Worm (Caenorhabditis elegans): Measurements from ENCODE around the gene F40G9.15.
A peak's percentile ranks its signal among the peaks of the same experiment; 100 is the strongest.

Gene F40G9.15

DNA sequence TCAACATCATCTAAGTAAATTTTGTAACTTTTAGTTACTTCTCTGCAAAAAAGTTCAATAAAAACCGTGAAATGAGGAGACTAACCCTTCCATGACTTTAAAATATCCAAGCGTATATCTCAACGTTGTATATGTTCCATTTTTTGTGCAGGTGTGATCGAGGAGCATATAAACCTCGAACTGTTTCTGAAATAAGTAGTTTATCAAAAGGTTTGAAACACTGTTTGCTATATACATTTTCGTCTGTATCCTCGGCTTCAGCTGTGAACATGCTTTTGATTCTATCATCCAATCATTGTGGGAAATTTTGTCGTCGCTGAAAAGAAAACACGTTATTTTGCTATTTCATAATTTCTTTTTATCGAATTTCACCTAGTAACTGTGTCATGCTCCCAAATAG is 1.2 kb upstream of the F40G9.15 start, which contains the start of gene F40G9.5:
Gene F40G9.5, plus strand, starts transcription at position 301 of the 400 bp plus-strand sequence.
- no peak for TF ChIP-seq nhr-11 (tag; optimal IDR thresholded peaks at IDR 0.05)
- no peak for TF ChIP-seq ceh-82 (tag; optimal IDR thresholded peaks at IDR 0.05)

ce11 chrIII:183072-183471 is 892 bp downstream of the F40G9.15 start:
- TF ChIP-seq elt-1 (tag; optimal IDR thresholded peaks at IDR 0.05) (no peak), fos-1 (tag; optimal IDR thresholded peaks at IDR 0.05) (peak; percentile 35)

DNA sequence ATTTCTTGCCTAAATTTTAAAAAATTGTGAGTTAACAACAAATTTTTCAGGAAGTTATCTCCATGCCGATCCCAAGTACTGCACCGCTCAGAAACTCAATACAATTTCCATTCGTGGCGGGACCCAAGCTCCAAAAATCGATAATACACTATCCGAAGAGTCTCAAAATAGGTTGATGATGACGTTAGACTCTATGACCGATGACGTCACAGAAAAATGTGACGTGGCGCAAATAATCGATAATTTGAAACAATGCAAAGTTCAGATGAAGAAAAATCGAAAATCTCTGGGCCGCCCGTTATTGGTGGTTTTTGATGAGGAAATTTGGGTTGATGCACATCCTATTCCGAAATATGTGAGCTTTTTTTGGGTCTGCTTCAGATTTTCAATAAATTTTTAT is 2.2 kb downstream of the F40G9.15 start:
- TF ChIP-seq F13H6.1 (tag; optimal IDR thresholded peaks at IDR 0.05) (no peak), ztf-11 (tag; optimal IDR thresholded peaks at IDR 0.05) (no peak), sma-9 (GFP tag; optimal IDR thresholded peaks at IDR 0.05) (no peak), sma-9 (tag; optimal IDR thresholded peaks at IDR 0.05) (no peak), alr-1 (tag; optimal IDR thresholded peaks at IDR 0.05) (no peak), nhr-25 (tag; optimal IDR thresholded peaks at IDR 0.05) (no peak), ceh-82 (tag; optimal IDR thresholded peaks at IDR 0.05) (no peak), ztf-1 (GFP tag; conservative IDR thresholded peaks at IDR 0.05) (no peak), nhr-23 (tag; optimal IDR thresholded peaks at IDR 0.05) (no peak), mbf-1 (tag; optimal IDR thresholded peaks at IDR 0.05) (no peak), crh-2 (tag; optimal IDR thresholded peaks at IDR 0.05) (no peak), unc-62 (GFP tag; optimal IDR thresholded peaks at IDR 0.05) (no peak), egl-27 (tag; optimal IDR thresholded peaks at IDR 0.05) (no peak), ztf-4 (tag; optimal IDR thresholded peaks at IDR 0.05) (no peak), peb-1 (tag; optimal IDR thresholded peaks at IDR 0.05) (no peak), sem-4 (tag; optimal IDR thresholded peaks at IDR 0.05) (no peak), sma-3 (GFP tag; optimal IDR thresholded peaks at IDR 0.05) (no peak), snpc-4 (tag; optimal IDR thresholded peaks at IDR 0.05) (no peak), ceh-16 (tag; optimal IDR thresholded peaks at IDR 0.05) (no peak), skn-1 (tag; optimal IDR thresholded peaks at IDR 0.05) (no peak), unc-39 (tag; optimal IDR thresholded peaks at IDR 0.05) (no peak)

DNA sequence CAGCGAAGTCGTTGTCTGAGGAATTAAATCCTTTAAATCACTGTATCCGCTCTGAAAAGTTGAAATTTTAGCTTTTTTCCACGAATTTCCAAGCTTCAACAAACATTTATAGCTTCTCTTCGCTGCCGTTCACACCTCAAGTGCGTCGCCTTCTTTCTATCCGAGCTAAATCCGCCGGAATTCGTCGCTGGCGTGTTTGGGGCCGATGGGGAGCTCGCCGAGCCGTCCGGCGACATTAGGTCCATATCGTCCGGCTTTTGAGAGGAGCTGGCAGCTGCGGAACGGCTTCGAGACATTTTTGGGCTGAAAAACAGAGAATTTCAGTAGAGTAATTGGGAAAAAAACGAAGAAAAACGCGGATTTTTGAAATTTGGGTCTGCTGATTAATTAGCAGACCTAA is 5.6 kb downstream of the F40G9.15 start, which contains the start of gene mxl-2:
Gene mxl-2, minus strand, starts transcription at position 303 of the 400 bp plus-strand sequence.
- no peak for TF ChIP-seq nhr-12 (tag; optimal IDR thresholded peaks at IDR 0.05)
- no peak for TF ChIP-seq sma-3 (GFP tag; optimal IDR thresholded peaks at IDR 0.05)
- TF ChIP-seq blmp-1 (tag; optimal IDR thresholded peaks at IDR 0.05; ENCODE audit: insufficient read depth) = no peak
- no peak for TF ChIP-seq sem-4 (tag; optimal IDR thresholded peaks at IDR 0.05)
- TF ChIP-seq ceh-16 (tag; optimal IDR thresholded peaks at IDR 0.05) = no peak
- no peak for TF ChIP-seq nhr-6 (tag; optimal IDR thresholded peaks at IDR 0.05)
- TF ChIP-seq elt-1 (tag; optimal IDR thresholded peaks at IDR 0.05) = no peak
- TF ChIP-seq mbf-1 (tag; optimal IDR thresholded peaks at IDR 0.05) = no peak
- no peak for TF ChIP-seq F13H6.1 (tag; optimal IDR thresholded peaks at IDR 0.05)
- TF ChIP-seq ztf-1 (GFP tag; conservative IDR thresholded peaks at IDR 0.05) = no peak
- TF ChIP-seq lin-39 (tag; optimal IDR thresholded peaks at IDR 0.05) = no peak
- TF ChIP-seq nhr-11 (tag; optimal IDR thresholded peaks at IDR 0.05) = no peak
- no peak for TF ChIP-seq sma-9 (GFP tag; optimal IDR thresholded peaks at IDR 0.05)
- TF ChIP-seq sma-9 (tag; optimal IDR thresholded peaks at IDR 0.05) = no peak
- no peak for TF ChIP-seq mdl-1 (tag; optimal IDR thresholded peaks at IDR 0.05)

ce11 chrIII:188426-188888 is 6.3 kb downstream of the F40G9.15 start, which contains the start of gene ubc-20:
Gene ubc-20 (plus strand): TSS chrIII:188838.
- TF ChIP-seq alr-1 (tag; optimal IDR thresholded peaks at IDR 0.05) (no peak), C34F6.9 (tag; optimal IDR thresholded peaks at IDR 0.05) (peak; percentile 60), nhr-129 (tag; optimal IDR thresholded peaks at IDR 0.05) (peak; percentile 35), ztf-1 (GFP tag; conservative IDR thresholded peaks at IDR 0.05) (no peak), fos-1 (tag; optimal IDR thresholded peaks at IDR 0.05) (no peak), gmeb-1 (tag; optimal IDR thresholded peaks at IDR 0.05) (peak; percentile 18), sma-3 (GFP tag; optimal IDR thresholded peaks at IDR 0.05) (peak; percentile 1), lin-13 (GFP tag; optimal IDR thresholded peaks at IDR 0.05) (no peak), unc-55 (GFP tag; optimal IDR thresholded peaks at IDR 0.05) (peak; percentile 30), peb-1 (tag; optimal IDR thresholded peaks at IDR 0.05) (no peak), lsy-2 (tag; optimal IDR thresholded peaks at IDR 0.05) (peak in 1 of 2 experiments; percentile 48)

All from whole organism, L2 larva.